Fruit fly (Drosophila melanogaster) whole organism, wandering third instar larva: ENCODE results near the gene RfC38.
A peak's percentile ranks its signal among the peaks of the same experiment; 100 is the strongest.

Experiments
- Hr78 ChIP-seq: fragments of >200 bp; optimal IDR thresholded peaks from 2 replicates; lab custom pipeline; 2017; ENCODE audit warnings: missing biosample characterization, missing genetic modification characterization
- OdsH ChIP-seq: fragments of 200-800 bp; sonication (Bioruptor generic); optimal IDR thresholded peaks from 2 replicates; lab custom pipeline; 2016; ENCODE audit warnings: missing biosample characterization, mild to moderate bottlenecking, missing genetic modification characterization
- Sp1 ChIP-seq: fragments of 200-800 bp; sonication (Bioruptor generic); optimal IDR thresholded peaks from 3 replicates; lab custom pipeline; 2019; ENCODE audit warnings: missing biosample characterization, mild to moderate bottlenecking, missing genetic modification characterization, moderate library complexity
- brk ChIP-seq: fragments of 200-800 bp; sonication (Bioruptor generic); optimal IDR thresholded peaks from 2 replicates; lab custom pipeline; 2016; ENCODE audit warnings: missing biosample characterization, mild to moderate bottlenecking, missing genetic modification characterization
- h ChIP-seq: fragments of 200-800 bp; sonication (Bioruptor generic); optimal IDR thresholded peaks from 3 replicates; lab custom pipeline; 2016; ENCODE audit warnings: missing biosample characterization, mild to moderate bottlenecking, missing genetic modification characterization
- lola ChIP-seq: fragments of >200 bp; optimal IDR thresholded peaks from 2 replicates; lab custom pipeline; 2017; ENCODE audit warnings: missing biosample characterization, missing genetic modification characterization
- psq ChIP-seq: fragments of 200-800 bp; sonication (Bioruptor generic); optimal IDR thresholded peaks from 3 replicates; lab custom pipeline; 2017; ENCODE audit warnings: missing biosample characterization, mild to moderate bottlenecking, missing genetic modification characterization, moderate library complexity
- rgr ChIP-seq: fragments of 200-800 bp; sonication (Bioruptor generic); optimal IDR thresholded peaks from 3 replicates; lab custom pipeline; 2016; ENCODE audit warnings: missing biosample characterization, mild to moderate bottlenecking, missing genetic modification characterization
- sage ChIP-seq: fragments of 200-800 bp; sonication (Bioruptor generic); optimal IDR thresholded peaks from 2 replicates; lab custom pipeline; 2016; ENCODE audit warnings: missing biosample characterization, mild to moderate bottlenecking, missing genetic modification characterization

- TF ChIP-seq rgr (GFP tag; lab: Kevin White, UChicago) (peak; percentile 54), psq (peak; percentile 73), Sp1 (GFP tag; lab: Kevin White, UChicago) (peak; percentile 43), lola (GFP tag; lab: Kevin White, UChicago) (no peak), Hr78 (no peak), OdsH (GFP tag; lab: Kevin White, UChicago) (peak; percentile 34), h (GFP tag; lab: Kevin White, UChicago) (peak; percentile 17), sage (GFP tag; lab: Kevin White, UChicago) (no peak), brk (GFP tag; lab: Kevin White, UChicago) (no peak)
Observed at dm6 chr2L:11175393-11176258, 45.2 kb upstream of the RfC38 start.
